Fruit fly (Drosophila melanogaster) Kc167 (cell line): ENCODE results near the gene CG12541.

Source experiments
- h ChIP-seq: fragments of >200 bp; optimal IDR thresholded peaks from 3 replicates; lab custom pipeline; 2018; ENCODE audit warnings: missing external identifiers
- insv ChIP-seq: fragments of >200 bp; optimal IDR thresholded peaks from 3 replicates; lab custom pipeline; 2018; ENCODE audit warnings: missing external identifiers
- ttk ChIP-seq: sonication (Bioruptor generic); optimal IDR thresholded peaks from 2 replicates; lab custom pipeline; 2017; ENCODE audit warnings: missing external identifiers

- no peak for TF ChIP-seq h
- TF ChIP-seq ttk (lab: Kevin White, UChicago): no peak
- TF ChIP-seq insv: no peak
Observed at dm6 chrX:7096495-7096995, 30.7 kb upstream of the CG12541 start.
